Worm (Caenorhabditis elegans): Measurements from ENCODE around the gene Y62H9A.16.

Y62H9A.16 gene

DNA sequence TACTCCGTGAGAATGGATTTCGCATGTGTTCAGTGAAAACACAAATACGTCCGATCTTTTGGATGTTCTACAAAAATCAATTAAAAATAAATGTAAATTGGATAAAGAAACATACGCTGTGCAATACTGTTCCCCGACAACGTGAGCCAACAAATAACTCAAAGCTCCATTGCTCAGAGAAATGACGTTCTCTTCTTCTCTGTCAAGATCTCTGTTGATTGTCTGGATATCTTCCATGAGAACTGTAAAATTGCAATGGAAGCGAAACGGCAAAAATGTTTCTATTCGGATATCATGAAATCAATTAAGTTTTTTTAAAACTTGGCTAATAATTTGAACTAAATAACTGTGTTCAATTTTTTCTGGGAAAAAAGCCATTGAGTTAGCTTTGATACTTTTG, 21.4 kb upstream of the Y62H9A.16 start:
- TF ChIP-seq pax-1 (tag; optimal IDR thresholded peaks at IDR 0.05) (no peak), tbx-7 (tag; optimal IDR thresholded peaks at IDR 0.05) (no peak), ceh-34 (tag; optimal IDR thresholded peaks at IDR 0.05) (no peak), mec-3 (tag; optimal IDR thresholded peaks at IDR 0.05; ENCODE audit: borderline replicate concordance) (no peak), ceh-6 (GFP tag; optimal IDR thresholded peaks at IDR 0.05) (no peak), elt-2 (tag; optimal IDR thresholded peaks at IDR 0.05) (no peak), unc-55 (GFP tag; optimal IDR thresholded peaks at IDR 0.05) (no peak), odd-2 (tag; optimal IDR thresholded peaks at IDR 0.05) (no peak), unc-42 (tag; optimal IDR thresholded peaks at IDR 0.05) (no peak), ceh-48 (tag; optimal IDR thresholded peaks at IDR 0.05) (no peak), lin-11 (tag; optimal IDR thresholded peaks at IDR 0.05) (no peak), T23F11.4 (GFP tag; optimal IDR thresholded peaks at IDR 0.05) (no peak), fax-1 (tag; optimal IDR thresholded peaks at IDR 0.05) (no peak), sox-2 (GFP tag; IDR thresholded peaks at IDR 0.05) (no peak), sdc-2 (tag; optimal IDR thresholded peaks at IDR 0.05) (no peak), zip-5 (tag; optimal IDR thresholded peaks at IDR 0.05) (no peak), hlh-15 (tag; optimal IDR thresholded peaks at IDR 0.05) (no peak), ceh-9 (tag; optimal IDR thresholded peaks at IDR 0.05) (no peak), dve-1 (tag; optimal IDR thresholded peaks at IDR 0.05) (no peak), dmd-4 (tag; optimal IDR thresholded peaks at IDR 0.05; ENCODE audit: borderline replicate concordance) (no peak)

DNA sequence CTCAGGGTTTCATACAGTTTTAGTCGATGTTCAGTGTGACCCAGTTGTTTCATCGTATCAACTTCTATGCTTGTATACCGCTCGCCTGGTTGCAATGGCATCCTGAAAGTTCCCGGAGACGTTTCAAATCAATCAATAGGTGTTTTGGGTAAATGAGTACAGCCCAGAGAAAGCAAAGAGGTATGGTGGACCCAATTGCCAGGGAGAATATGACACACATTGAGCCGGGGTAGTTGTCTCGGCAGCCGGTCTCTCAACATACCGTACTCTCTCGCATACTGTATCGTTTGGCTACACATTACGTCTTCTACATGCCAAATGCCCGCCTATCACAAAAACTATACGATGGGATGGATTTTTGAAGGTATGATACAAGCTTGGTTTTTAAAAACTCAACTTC, 20.1 kb upstream of the Y62H9A.16 start, which contains the start of gene Y62H9A.9:
TSS of gene Y62H9A.9 (minus strand) at position 101 of the 400 bp plus-strand sequence.
- TF ChIP-seq ttx-3 (tag; optimal IDR thresholded peaks at IDR 0.05) (no peak), npax-4 (tag; optimal IDR thresholded peaks at IDR 0.05) (no peak), ceh-19 (GFP tag; optimal IDR thresholded peaks at IDR 0.05) (no peak), ama-1 (optimal IDR thresholded peaks at IDR 0.05) (no peak), odd-2 (tag; optimal IDR thresholded peaks at IDR 0.05) (no peak), dmd-4 (tag; optimal IDR thresholded peaks at IDR 0.05; ENCODE audit: borderline replicate concordance) (no peak), ceh-30 (tag; optimal IDR thresholded peaks at IDR 0.05) (no peak), nhr-232 (tag; optimal IDR thresholded peaks at IDR 0.05) (no peak), unc-42 (tag; optimal IDR thresholded peaks at IDR 0.05) (no peak), syd-9 (tag; optimal IDR thresholded peaks at IDR 0.05) (no peak), ceh-18 (tag; optimal IDR thresholded peaks at IDR 0.05) (no peak), tbx-2 (tag; optimal IDR thresholded peaks at IDR 0.05) (no peak), elt-4 (tag; optimal IDR thresholded peaks at IDR 0.05) (no peak), zip-5 (tag; optimal IDR thresholded peaks at IDR 0.05) (no peak), pha-2 (tag; optimal IDR thresholded peaks at IDR 0.05) (no peak)

DNA sequence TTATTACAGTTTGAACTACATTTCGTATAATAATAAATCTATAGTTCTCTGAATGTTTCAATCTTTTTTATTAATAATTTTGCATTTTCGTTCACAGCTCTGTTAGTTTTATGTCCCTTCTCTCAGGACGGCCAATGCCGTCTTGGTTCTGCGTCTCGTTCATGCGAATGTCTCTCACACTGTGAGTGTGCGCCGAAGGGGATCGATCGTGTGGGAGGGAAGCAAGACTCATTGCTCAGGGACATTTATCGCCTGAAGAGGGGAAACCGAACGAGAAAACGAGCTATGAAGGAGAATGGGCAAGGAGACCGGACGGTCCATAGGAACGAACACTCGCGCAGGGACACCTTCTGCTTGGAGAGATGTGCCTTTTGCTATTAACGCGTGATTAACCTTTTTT, 19.1 kb upstream of the Y62H9A.16 start:
- TF ChIP-seq pha-4 (tag; optimal IDR thresholded peaks at IDR 0.05) (no peak), npax-4 (tag; optimal IDR thresholded peaks at IDR 0.05) (no peak), odd-2 (tag; optimal IDR thresholded peaks at IDR 0.05) (no peak), unc-42 (tag; optimal IDR thresholded peaks at IDR 0.05) (peak; percentile 28), pax-1 (tag; optimal IDR thresholded peaks at IDR 0.05) (no peak), unc-55 (GFP tag; optimal IDR thresholded peaks at IDR 0.05) (no peak), ceh-34 (tag; optimal IDR thresholded peaks at IDR 0.05) (no peak), pag-3 (tag; optimal IDR thresholded peaks at IDR 0.05; ENCODE audit: borderline replicate concordance) (no peak), C38D4.7 (GFP tag; optimal IDR thresholded peaks at IDR 0.05) (no peak), ref-2 (tag; optimal IDR thresholded peaks at IDR 0.05) (no peak), elt-2 (tag; optimal IDR thresholded peaks at IDR 0.05) (no peak), lim-6 (tag; optimal IDR thresholded peaks at IDR 0.05) (no peak), dmd-4 (tag; optimal IDR thresholded peaks at IDR 0.05; ENCODE audit: borderline replicate concordance) (no peak), Y22D7AL.16 (tag; optimal IDR thresholded peaks at IDR 0.05) (no peak), mec-3 (tag; optimal IDR thresholded peaks at IDR 0.05; ENCODE audit: borderline replicate concordance) (no peak), C08G9.2 (tag; optimal IDR thresholded peaks at IDR 0.05) (no peak), sox-2 (GFP tag; IDR thresholded peaks at IDR 0.05) (no peak), T23F11.4 (GFP tag; optimal IDR thresholded peaks at IDR 0.05) (no peak), lin-11 (tag; optimal IDR thresholded peaks at IDR 0.05) (no peak), nhr-11 (tag; optimal IDR thresholded peaks at IDR 0.05) (no peak), sdc-2 (tag; optimal IDR thresholded peaks at IDR 0.05) (peak; percentile 97), ceh-31 (tag; optimal IDR thresholded peaks at IDR 0.05) (peak; percentile 46)
